Fruit fly (Drosophila melanogaster): ENCODE data around the gene COX5B.
A peak's percentile ranks its signal among the peaks of the same experiment; 100 is the strongest.

Gene COX5B

DNA sequence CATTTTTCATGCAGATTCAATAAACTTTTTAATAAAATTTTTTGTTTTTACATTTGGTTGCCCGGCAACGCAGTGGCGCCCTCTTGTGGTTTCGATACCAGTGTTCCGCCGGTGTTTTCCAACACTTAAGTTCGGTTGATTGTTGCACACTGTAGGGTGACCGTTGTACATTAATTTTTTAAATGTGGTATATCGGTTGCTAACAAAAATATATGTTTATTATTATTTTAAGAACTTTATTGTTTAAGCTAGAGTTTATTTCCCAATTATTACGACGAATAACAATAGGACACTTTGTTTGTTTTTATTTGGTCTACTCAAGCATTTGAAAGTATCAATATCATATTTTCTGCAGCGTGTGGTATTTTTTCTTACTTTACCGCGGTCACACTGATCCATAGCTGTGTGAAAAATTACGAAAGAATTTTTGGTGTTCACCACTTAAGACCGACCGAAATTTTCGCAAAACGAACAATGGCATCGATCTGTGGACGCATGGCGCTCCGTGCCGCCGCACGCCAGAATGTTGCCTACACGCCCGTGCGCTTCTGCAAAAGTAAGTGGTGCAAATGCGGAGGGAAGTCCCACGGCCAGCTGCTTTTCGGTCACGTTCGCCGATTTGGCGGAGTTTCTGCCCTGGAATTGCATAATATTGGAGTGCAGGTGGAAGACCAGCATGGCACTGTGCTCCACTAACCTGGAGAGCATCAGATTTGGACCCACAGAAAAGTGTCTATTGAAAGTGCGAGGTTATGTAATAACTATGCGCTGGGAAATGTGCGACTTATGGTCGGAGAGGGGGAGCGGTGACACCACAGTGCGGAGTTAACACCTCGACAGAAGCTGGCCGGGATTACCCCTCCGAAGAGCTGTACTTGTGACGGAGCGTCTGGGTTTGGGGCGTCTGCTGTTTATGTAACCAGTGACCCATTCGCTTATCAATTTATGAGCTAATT is at the start of gene COX5B, which contains the start of gene IFT52:
COX5B (plus strand) TSS at position 372 of the 956 bp plus-strand sequence.
IFT52 (minus strand) TSS at position 74 of the 956 bp plus-strand sequence.
- TF ChIP-seq CG7045 (GFP tag; optimal IDR thresholded peaks at IDR 0.05) = peak; percentile 48
- no peak for TF ChIP-seq tj (GFP tag; optimal IDR thresholded peaks at IDR 0.05)
- peak; percentile 49 for TF ChIP-seq CG14711 (tag; optimal IDR thresholded peaks at IDR 0.05)
- TF ChIP-seq Hr96 (GFP tag; optimal IDR thresholded peaks at IDR 0.05) = peak; percentile 78
- TF ChIP-seq bab1 (GFP tag; optimal IDR thresholded peaks at IDR 0.05) = peak; percentile 71
- peak; percentile 21 for TF ChIP-seq CG5204 (GFP tag; optimal IDR thresholded peaks at IDR 0.05)
- TF ChIP-seq cnc (optimal IDR thresholded peaks at IDR 0.05) = no peak
- TF ChIP-seq CG1620 (GFP tag; optimal IDR thresholded peaks at IDR 0.05) = peak; percentile 83
- peak; percentile 13 for TF ChIP-seq CG7101 (tag; optimal IDR thresholded peaks at IDR 0.05)
- TF ChIP-seq kay (GFP tag; ENCODE audit: borderline replicate concordance) = no peak
- no peak for TF ChIP-seq CG11617 (GFP tag; optimal IDR thresholded peaks at IDR 0.05)
- TF ChIP-seq Crg-1 (GFP tag; optimal IDR thresholded peaks at IDR 0.05) = no peak
- peak; percentile 50 for TF ChIP-seq Clk (GFP tag; optimal IDR thresholded peaks at IDR 0.05)
- no peak for TF ChIP-seq CG33017 (tag; optimal IDR thresholded peaks at IDR 0.05)
- peak; percentile 73 for TF ChIP-seq pad (GFP tag; optimal IDR thresholded peaks at IDR 0.05)
- no peak for TF ChIP-seq Mnt (GFP tag; optimal IDR thresholded peaks at IDR 0.05)
- no peak for TF ChIP-seq cic (GFP tag; optimal IDR thresholded peaks at IDR 0.05)
- TF ChIP-seq toe (GFP tag; optimal IDR thresholded peaks at IDR 0.05) = peak; percentile 78
- TF ChIP-seq CG12768 (GFP tag; optimal IDR thresholded peaks at IDR 0.05) = peak; percentile 60
- TF ChIP-seq ovo (GFP tag; optimal IDR thresholded peaks at IDR 0.05) = no peak

DNA sequence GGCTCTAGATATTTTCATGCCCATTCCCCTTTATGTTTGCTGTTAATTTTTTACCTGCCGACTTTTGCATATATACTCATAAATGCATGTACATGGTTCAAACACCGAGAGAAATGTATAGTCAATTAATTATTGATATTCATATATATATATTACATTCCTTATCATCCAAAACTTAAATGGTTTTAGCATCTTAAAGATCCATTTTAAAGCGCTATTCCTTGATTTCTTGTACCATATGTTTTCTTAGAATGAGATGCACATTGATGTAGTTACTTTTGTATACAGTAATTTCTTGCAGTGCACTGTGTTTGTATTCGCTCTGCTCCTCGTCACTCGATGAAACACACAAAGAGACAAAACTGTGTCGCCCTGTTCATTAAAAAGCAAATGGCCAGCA is 48.9 kb upstream of the COX5B start:
- TF ChIP-seq ovo (GFP tag; optimal IDR thresholded peaks at IDR 0.05) = no peak
- no peak for TF ChIP-seq CG33017 (tag; optimal IDR thresholded peaks at IDR 0.05)
- no peak for TF ChIP-seq cic (GFP tag; optimal IDR thresholded peaks at IDR 0.05)
- no peak for TF ChIP-seq toe (GFP tag; optimal IDR thresholded peaks at IDR 0.05)
- no peak for TF ChIP-seq CG7045 (GFP tag; optimal IDR thresholded peaks at IDR 0.05)
- TF ChIP-seq pad (GFP tag; optimal IDR thresholded peaks at IDR 0.05) = no peak
- no peak for TF ChIP-seq CG7101 (tag; optimal IDR thresholded peaks at IDR 0.05)
- no peak for TF ChIP-seq bab1 (GFP tag; optimal IDR thresholded peaks at IDR 0.05)
- no peak for TF ChIP-seq CG11617 (GFP tag; optimal IDR thresholded peaks at IDR 0.05)
- no peak for TF ChIP-seq cnc (optimal IDR thresholded peaks at IDR 0.05)
- TF ChIP-seq kay (GFP tag; ENCODE audit: borderline replicate concordance) = no peak
- TF ChIP-seq CG5204 (GFP tag; optimal IDR thresholded peaks at IDR 0.05) = no peak
- TF ChIP-seq CG12768 (GFP tag; optimal IDR thresholded peaks at IDR 0.05) = no peak

DNA sequence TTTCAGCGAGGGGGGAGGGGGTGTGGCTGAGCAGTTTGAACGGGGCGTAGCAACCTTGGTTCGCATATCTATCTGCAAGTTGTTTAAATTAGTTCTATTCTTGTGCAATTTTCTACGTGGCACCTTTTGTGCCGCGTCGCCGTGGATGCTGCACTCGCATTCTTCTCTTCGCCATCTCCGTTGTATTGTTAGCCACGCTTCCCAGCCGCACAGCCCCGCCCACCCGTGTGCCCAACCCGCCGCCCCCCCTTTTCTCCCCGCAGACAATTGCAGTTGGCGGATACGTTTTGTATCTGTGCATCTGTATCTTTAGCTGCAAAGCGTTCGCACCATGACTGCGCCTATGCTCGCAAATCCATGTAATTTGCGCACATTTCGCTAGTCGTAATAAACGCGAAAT is 43.7 kb upstream of the COX5B start:
- no peak for TF ChIP-seq cic (GFP tag; optimal IDR thresholded peaks at IDR 0.05)
- no peak for TF ChIP-seq CG7101 (tag; optimal IDR thresholded peaks at IDR 0.05)
- no peak for TF ChIP-seq tj (GFP tag; optimal IDR thresholded peaks at IDR 0.05)
- no peak for TF ChIP-seq CG5204 (GFP tag; optimal IDR thresholded peaks at IDR 0.05)
- no peak for TF ChIP-seq Crg-1 (GFP tag; optimal IDR thresholded peaks at IDR 0.05)
- peak; percentile 51 for TF ChIP-seq CG12768 (GFP tag; optimal IDR thresholded peaks at IDR 0.05)
- no peak for TF ChIP-seq cnc (optimal IDR thresholded peaks at IDR 0.05)
- TF ChIP-seq bab1 (GFP tag; optimal IDR thresholded peaks at IDR 0.05) = no peak

DNA sequence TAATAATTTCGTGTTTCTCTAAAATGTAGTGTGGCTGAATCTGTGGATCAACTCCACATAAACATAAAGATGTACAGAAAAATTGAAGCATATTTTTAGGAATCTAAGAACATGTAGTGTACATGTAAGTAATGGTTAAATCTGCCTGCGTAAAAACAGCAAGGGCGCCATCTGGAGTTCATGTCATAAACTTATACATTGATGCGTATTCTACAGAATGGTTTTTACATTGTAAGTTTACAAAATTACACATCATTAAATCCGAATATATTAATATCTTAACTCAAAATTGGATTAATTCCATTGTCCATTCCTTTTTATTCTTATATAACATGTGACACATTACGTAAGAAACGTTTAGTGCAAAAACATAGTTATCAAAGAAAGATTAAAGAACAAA is 30.6 kb upstream of the COX5B start:
- TF ChIP-seq Mnt (GFP tag; optimal IDR thresholded peaks at IDR 0.05) (no peak), CG1620 (GFP tag; optimal IDR thresholded peaks at IDR 0.05) (peak; percentile 26), CG33017 (tag; optimal IDR thresholded peaks at IDR 0.05) (no peak), bab1 (GFP tag; optimal IDR thresholded peaks at IDR 0.05) (peak; percentile 24), CG14711 (tag; optimal IDR thresholded peaks at IDR 0.05) (no peak)

DNA sequence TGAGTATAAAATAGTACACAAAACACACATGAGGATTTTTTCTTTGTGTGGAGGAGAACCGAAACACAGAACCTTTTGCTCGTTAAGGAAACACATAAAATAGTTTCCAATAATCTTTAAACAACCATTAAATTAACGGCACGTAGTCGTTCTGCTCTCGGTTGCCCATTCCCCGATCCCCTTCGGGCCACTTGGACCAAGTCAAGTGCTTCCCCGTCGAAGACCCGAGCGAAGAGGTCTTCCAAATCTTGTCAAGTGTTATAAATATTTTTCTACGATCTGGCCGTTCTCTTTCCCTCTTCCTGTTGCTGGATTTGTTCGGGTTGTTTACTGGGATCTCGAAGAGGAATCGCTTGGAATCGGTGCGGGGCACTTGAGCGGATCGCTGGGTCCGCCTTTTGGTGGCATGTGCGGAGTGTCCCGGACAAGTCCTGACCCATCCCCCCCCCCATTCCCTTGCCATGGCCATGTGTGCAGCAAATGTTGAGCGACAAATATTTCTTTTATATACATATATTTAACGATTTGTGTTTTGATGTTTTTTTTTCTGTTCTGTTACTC is 26.6 kb upstream of the COX5B start:
- TF ChIP-seq CG14711 (tag; optimal IDR thresholded peaks at IDR 0.05) (no peak), kay (GFP tag; ENCODE audit: borderline replicate concordance) (no peak), pad (GFP tag; optimal IDR thresholded peaks at IDR 0.05) (no peak), toe (GFP tag; optimal IDR thresholded peaks at IDR 0.05) (no peak), Mnt (GFP tag; optimal IDR thresholded peaks at IDR 0.05) (no peak), Clk (GFP tag; optimal IDR thresholded peaks at IDR 0.05) (no peak)

DNA sequence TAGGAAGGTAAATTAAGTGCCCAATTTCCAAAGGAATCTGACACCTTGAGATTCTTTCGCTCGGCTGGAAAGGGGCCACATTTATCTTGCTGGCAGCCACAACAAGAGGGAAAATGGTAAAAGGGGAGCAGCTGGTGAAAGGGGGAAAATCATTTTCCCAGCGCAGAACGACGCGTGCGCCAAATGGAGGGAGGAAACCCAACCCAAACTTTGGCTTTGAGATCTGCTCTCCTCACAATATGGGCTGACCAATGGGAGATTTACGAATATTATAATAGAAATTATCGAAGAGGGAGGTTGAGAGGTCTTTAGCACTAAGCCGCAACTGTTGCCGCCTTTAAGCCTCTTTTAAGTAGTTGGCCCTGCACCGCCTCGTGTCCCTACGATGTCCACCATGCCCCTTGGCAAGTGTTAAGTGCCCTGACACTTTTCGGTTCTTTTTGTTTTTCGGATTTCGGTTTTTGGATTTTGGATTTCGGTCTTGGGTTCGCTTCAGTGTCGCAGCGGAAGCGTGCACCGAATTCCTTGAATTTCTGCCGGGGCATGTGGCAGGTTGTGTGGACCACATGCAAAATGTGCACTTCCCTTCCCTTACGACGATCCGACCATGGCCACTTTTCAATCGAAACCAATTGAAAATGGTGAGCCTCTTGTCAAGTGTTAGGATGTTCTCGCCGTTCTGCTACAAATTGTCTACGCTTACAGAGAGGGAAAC is 25.5 kb upstream of the COX5B start:
- no peak for TF ChIP-seq Crg-1 (GFP tag; optimal IDR thresholded peaks at IDR 0.05)
- TF ChIP-seq kay (GFP tag; ENCODE audit: borderline replicate concordance) = no peak
- no peak for TF ChIP-seq Mnt (GFP tag; optimal IDR thresholded peaks at IDR 0.05)
- no peak for TF ChIP-seq Clk (GFP tag; optimal IDR thresholded peaks at IDR 0.05)
- TF ChIP-seq pad (GFP tag; optimal IDR thresholded peaks at IDR 0.05) = no peak
- no peak for TF ChIP-seq Hr96 (GFP tag; optimal IDR thresholded peaks at IDR 0.05)
- no peak for TF ChIP-seq CG11617 (GFP tag; optimal IDR thresholded peaks at IDR 0.05)
- TF ChIP-seq bab1 (GFP tag; optimal IDR thresholded peaks at IDR 0.05) = no peak
- TF ChIP-seq cnc (optimal IDR thresholded peaks at IDR 0.05) = no peak
- TF ChIP-seq CG33017 (tag; optimal IDR thresholded peaks at IDR 0.05) = no peak
- TF ChIP-seq CG7045 (GFP tag; optimal IDR thresholded peaks at IDR 0.05) = no peak
- no peak for TF ChIP-seq cic (GFP tag; optimal IDR thresholded peaks at IDR 0.05)
- TF ChIP-seq CG7101 (tag; optimal IDR thresholded peaks at IDR 0.05) = no peak
- TF ChIP-seq CG14711 (tag; optimal IDR thresholded peaks at IDR 0.05) = no peak
- TF ChIP-seq toe (GFP tag; optimal IDR thresholded peaks at IDR 0.05) = no peak
